Worm (Caenorhabditis elegans): ENCODE data around the gene K06G5.3.
A peak's percentile ranks its signal among the peaks of the same experiment; 100 is the strongest.

Gene K06G5.3

DNA sequence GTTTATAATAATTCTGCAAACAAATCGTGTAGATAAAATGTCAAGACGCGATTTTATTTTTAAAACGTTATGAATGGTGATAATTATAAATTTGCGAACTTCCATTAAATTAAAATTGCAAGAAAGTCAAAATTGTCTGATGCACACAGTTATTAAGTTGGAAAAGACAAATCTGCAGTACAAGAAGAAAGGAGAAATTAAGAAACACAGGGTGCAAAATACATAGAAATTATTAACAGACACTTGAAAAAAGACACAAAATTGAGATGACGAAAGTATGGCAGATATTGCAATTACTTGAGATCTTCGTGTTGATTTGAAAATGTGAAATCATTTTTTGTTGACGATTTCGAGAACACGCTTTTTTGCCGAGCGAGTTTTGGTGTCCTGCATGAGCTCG is 18.5 kb upstream of the K06G5.3 start:
- TF ChIP-seq zag-1 (tag; optimal IDR thresholded peaks at IDR 0.05) (no peak), ztf-11 (tag; optimal IDR thresholded peaks at IDR 0.05) (no peak), ztf-4 (tag; optimal IDR thresholded peaks at IDR 0.05) (no peak), alr-1 (tag; optimal IDR thresholded peaks at IDR 0.05) (no peak), sem-4 (tag; optimal IDR thresholded peaks at IDR 0.05) (no peak), lin-13 (GFP tag; optimal IDR thresholded peaks at IDR 0.05) (no peak), unc-62 (GFP tag; optimal IDR thresholded peaks at IDR 0.05) (no peak), nhr-23 (tag; optimal IDR thresholded peaks at IDR 0.05) (no peak)

DNA sequence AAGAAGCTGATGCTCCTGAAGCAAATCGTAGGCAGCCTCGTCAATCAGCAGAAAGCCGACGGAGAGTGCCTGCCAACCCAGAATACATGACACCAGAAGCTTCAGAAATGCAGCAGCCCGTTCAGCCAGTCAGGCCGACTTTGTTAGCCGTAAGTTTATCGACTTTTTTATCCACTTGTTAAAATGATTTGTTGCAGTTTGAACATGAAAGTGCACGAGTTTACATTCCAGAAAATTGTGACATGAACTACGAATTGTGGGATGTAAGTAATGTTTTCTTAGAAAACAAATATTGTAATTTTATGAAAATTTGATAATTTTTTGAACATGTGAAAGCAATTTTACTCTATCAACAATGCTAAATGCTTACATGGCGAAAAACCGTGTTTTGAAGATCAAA is 17.1 kb upstream of the K06G5.3 start:
- TF ChIP-seq unc-55 (GFP tag; optimal IDR thresholded peaks at IDR 0.05): no peak
- TF ChIP-seq nhr-10 (tag; optimal IDR thresholded peaks at IDR 0.05): no peak
- no peak for TF ChIP-seq ZK546.5 (tag; optimal IDR thresholded peaks at IDR 0.05)
- no peak for TF ChIP-seq ceh-16 (tag; optimal IDR thresholded peaks at IDR 0.05)
- no peak for TF ChIP-seq egl-27 (tag; optimal IDR thresholded peaks at IDR 0.05)
- TF ChIP-seq lin-11 (tag; optimal IDR thresholded peaks at IDR 0.05): no peak
- TF ChIP-seq nhr-21 (tag; optimal IDR thresholded peaks at IDR 0.05): no peak
- no peak for TF ChIP-seq unc-62 (GFP tag; optimal IDR thresholded peaks at IDR 0.05)
- TF ChIP-seq fos-1 (tag; optimal IDR thresholded peaks at IDR 0.05): no peak
- TF ChIP-seq skn-1 (tag; optimal IDR thresholded peaks at IDR 0.05): no peak

DNA sequence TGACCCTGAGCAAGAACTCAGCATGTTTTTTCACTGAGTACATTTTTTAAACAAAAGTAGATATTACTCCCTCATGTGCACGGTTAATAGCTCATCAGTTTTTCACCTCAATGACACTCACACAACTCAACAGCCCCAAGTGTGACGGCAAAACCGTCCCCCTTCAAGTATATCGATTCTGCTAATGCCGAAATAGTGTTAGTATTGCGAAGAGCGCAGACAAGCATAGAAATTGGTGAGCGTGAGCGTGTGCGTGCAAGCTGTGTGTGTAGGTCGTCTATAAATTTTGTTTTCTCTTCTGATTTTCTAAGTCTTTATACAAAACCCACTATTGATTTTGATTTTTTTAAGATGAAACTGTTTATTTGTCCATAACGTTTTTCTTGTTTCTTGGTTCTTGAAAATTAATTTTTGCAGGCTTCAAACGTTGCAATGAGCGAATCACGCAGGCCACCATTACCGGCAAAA is 15.3 kb upstream of the K06G5.3 start, which contains the start of gene K04C1.2:
Gene K04C1.2 (plus strand): TSS at position 418 of the 468 bp plus-strand sequence.
- no peak for TF ChIP-seq aly-2 (tag; optimal IDR thresholded peaks at IDR 0.05)
- peak; percentile 39 for TF ChIP-seq F13H6.1 (tag; optimal IDR thresholded peaks at IDR 0.05)
- no peak for TF ChIP-seq nhr-6 (tag; optimal IDR thresholded peaks at IDR 0.05)
- TF ChIP-seq fos-1 (tag; optimal IDR thresholded peaks at IDR 0.05): peak; percentile 35
- TF ChIP-seq ama-1 (optimal IDR thresholded peaks at IDR 0.05): no peak
- no peak for TF ChIP-seq sem-4 (tag; optimal IDR thresholded peaks at IDR 0.05)
- TF ChIP-seq lsy-2 (tag; optimal IDR thresholded peaks at IDR 0.05): peak in 1 of 2 experiments; percentile 51
- no peak for TF ChIP-seq ceh-16 (tag; optimal IDR thresholded peaks at IDR 0.05)
- TF ChIP-seq ZK546.5 (tag; optimal IDR thresholded peaks at IDR 0.05): no peak
- TF ChIP-seq blmp-1 (tag; optimal IDR thresholded peaks at IDR 0.05; ENCODE audit: insufficient read depth): peak; percentile 9
- TF ChIP-seq nhr-129 (tag; optimal IDR thresholded peaks at IDR 0.05): peak; percentile 79
- TF ChIP-seq ceh-82 (tag; optimal IDR thresholded peaks at IDR 0.05): no peak
- peak; percentile 78 for TF ChIP-seq C34F6.9 (tag; optimal IDR thresholded peaks at IDR 0.05)
- TF ChIP-seq nhr-25 (tag; optimal IDR thresholded peaks at IDR 0.05): peak; percentile 46
- TF ChIP-seq nhr-237 (tag; optimal IDR thresholded peaks at IDR 0.05): no peak
- TF ChIP-seq unc-39 (tag; optimal IDR thresholded peaks at IDR 0.05): no peak
- TF ChIP-seq dmd-4 (tag; optimal IDR thresholded peaks at IDR 0.05): no peak
- TF ChIP-seq nhr-77 (tag; optimal IDR thresholded peaks at IDR 0.05): no peak
- TF ChIP-seq crh-2 (tag; optimal IDR thresholded peaks at IDR 0.05): peak; percentile 27
- no peak for TF ChIP-seq lin-13 (GFP tag; optimal IDR thresholded peaks at IDR 0.05)
- peak; percentile 15 for TF ChIP-seq sma-9 (GFP tag; optimal IDR thresholded peaks at IDR 0.05)
- no peak for TF ChIP-seq sma-9 (tag; optimal IDR thresholded peaks at IDR 0.05)
- TF ChIP-seq lin-39 (tag; optimal IDR thresholded peaks at IDR 0.05): no peak
- no peak for TF ChIP-seq nhr-21 (tag; optimal IDR thresholded peaks at IDR 0.05)
- TF ChIP-seq elt-3 (tag; optimal IDR thresholded peaks at IDR 0.05): no peak
- peak; percentile 66 for TF ChIP-seq unc-55 (GFP tag; optimal IDR thresholded peaks at IDR 0.05)

DNA sequence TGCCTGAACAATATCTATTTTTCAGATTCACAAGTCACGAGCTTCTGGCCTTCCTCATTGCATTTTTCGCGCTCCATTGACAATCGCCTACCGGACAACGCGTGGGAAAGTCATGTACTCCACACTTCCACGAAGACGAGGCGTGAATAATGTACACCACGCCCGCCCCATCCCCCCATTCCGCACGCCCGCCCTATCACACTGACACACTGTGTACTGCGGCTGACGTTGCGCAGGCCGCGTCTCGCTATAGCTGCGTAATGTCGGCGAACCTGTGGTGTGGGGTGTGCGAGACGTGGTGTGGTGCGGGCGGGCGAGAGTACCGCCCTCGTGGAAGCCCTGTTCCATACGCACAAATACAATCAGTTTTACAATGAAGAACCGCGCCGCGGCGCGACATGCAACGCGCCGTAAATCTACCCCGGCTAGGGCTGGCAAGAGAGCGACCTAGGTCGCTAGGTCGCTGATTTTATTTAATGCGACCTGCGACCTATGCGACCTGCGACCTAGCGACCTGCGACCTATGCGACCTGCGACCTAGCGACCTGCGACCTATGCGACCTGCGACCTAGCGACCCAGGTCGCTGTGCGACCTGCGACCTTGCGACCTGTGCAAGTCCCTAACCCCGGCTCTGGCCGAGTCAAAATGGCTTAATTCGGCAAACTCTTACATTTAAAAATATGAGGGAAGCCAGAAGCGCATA is 13.2 kb upstream of the K06G5.3 start:
- TF ChIP-seq zag-1 (tag; optimal IDR thresholded peaks at IDR 0.05) (no peak), R02D3.7 (tag; optimal IDR thresholded peaks at IDR 0.05) (no peak), sma-9 (GFP tag; optimal IDR thresholded peaks at IDR 0.05) (no peak), sma-9 (tag; optimal IDR thresholded peaks at IDR 0.05) (no peak), ztf-4 (tag; optimal IDR thresholded peaks at IDR 0.05) (no peak), skn-1 (tag; optimal IDR thresholded peaks at IDR 0.05) (no peak), nhr-6 (tag; optimal IDR thresholded peaks at IDR 0.05) (no peak), nhr-21 (tag; optimal IDR thresholded peaks at IDR 0.05) (no peak), ceh-16 (tag; optimal IDR thresholded peaks at IDR 0.05) (no peak), egl-27 (tag; optimal IDR thresholded peaks at IDR 0.05) (no peak), peb-1 (tag; optimal IDR thresholded peaks at IDR 0.05) (no peak), nhr-77 (tag; optimal IDR thresholded peaks at IDR 0.05) (no peak), alr-1 (tag; optimal IDR thresholded peaks at IDR 0.05) (no peak), nhr-23 (tag; optimal IDR thresholded peaks at IDR 0.05) (no peak), sem-4 (tag; optimal IDR thresholded peaks at IDR 0.05) (no peak), dmd-4 (tag; optimal IDR thresholded peaks at IDR 0.05) (no peak), lsy-2 (tag; optimal IDR thresholded peaks at IDR 0.05) (no peak), crh-2 (tag; optimal IDR thresholded peaks at IDR 0.05) (no peak), mdl-1 (tag; optimal IDR thresholded peaks at IDR 0.05) (no peak), gmeb-1 (tag; optimal IDR thresholded peaks at IDR 0.05) (no peak)

All from whole organism, L2 larva.